Fruit fly (Drosophila melanogaster) whole organism, adult: Measurements from ENCODE around the gene Mst89B.

Experiments
- CG11617 ChIP-seq: fragments of 200-800 bp; sonication (Bioruptor generic); optimal IDR thresholded peaks from 2 replicates; lab custom pipeline; 2017; ENCODE audit warnings: mild to moderate bottlenecking, missing biosample characterization, missing genetic modification reagents, missing genetic modification characterization
- CG12768 ChIP-seq: fragments of 200-800 bp; sonication (Bioruptor generic); optimal IDR thresholded peaks from 2 replicates; lab custom pipeline; 2017; ENCODE audit warnings: missing biosample characterization, missing genetic modification characterization, mild to moderate bottlenecking, moderate library complexity, missing genetic modification reagents
- CG14711 ChIP-seq: fragments of 200-800 bp; sonication (Bioruptor generic); optimal IDR thresholded peaks from 2 replicates; lab custom pipeline; 2018; ENCODE audit warnings: missing biosample characterization, mild to moderate bottlenecking, missing genetic modification characterization, moderate library complexity
- CG1620 ChIP-seq: fragments of 200-800 bp; sonication (Bioruptor generic); optimal IDR thresholded peaks from 2 replicates; lab custom pipeline; 2016; ENCODE audit warnings: missing biosample characterization, missing genetic modification characterization
- CG33017 ChIP-seq: fragments of 200-800 bp; sonication (Bioruptor generic); optimal IDR thresholded peaks from 2 replicates; lab custom pipeline; 2018; ENCODE audit warnings: missing biosample characterization, mild to moderate bottlenecking, missing genetic modification characterization, moderate library complexity
- CG5204 ChIP-seq: fragments of 200-800 bp; sonication (Bioruptor generic); optimal IDR thresholded peaks from 2 replicates; lab custom pipeline; 2016; ENCODE audit warnings: missing biosample characterization, missing genetic modification characterization
- CG7045 ChIP-seq: fragments of 200-800 bp; sonication (Bioruptor generic); optimal IDR thresholded peaks from 2 replicates; lab custom pipeline; 2017; ENCODE audit warnings: missing biosample characterization, mild to moderate bottlenecking, missing genetic modification characterization
- CG7101 ChIP-seq: fragments of 200-800 bp; sonication (Bioruptor generic); optimal IDR thresholded peaks from 2 replicates; lab custom pipeline; 2018; ENCODE audit warnings: missing biosample characterization, mild to moderate bottlenecking, missing genetic modification characterization, moderate library complexity
- Clk ChIP-seq: fragments of 200-800 bp; sonication (Bioruptor generic); optimal IDR thresholded peaks from 2 replicates; lab custom pipeline; 2017; ENCODE audit warnings: missing biosample characterization, missing genetic modification characterization
- Crg-1 ChIP-seq: fragments of 200-800 bp; sonication (Bioruptor generic); optimal IDR thresholded peaks from 2 replicates; lab custom pipeline; 2016; ENCODE audit warnings: missing biosample characterization, missing genetic modification characterization
- Hr96 ChIP-seq: fragments of 200-800 bp; sonication (Bioruptor generic); optimal IDR thresholded peaks from 2 replicates; lab custom pipeline; 2016; ENCODE audit warnings: missing biosample characterization, missing genetic modification characterization
- Mnt ChIP-seq: fragments of 200-800 bp; sonication (Bioruptor generic); optimal IDR thresholded peaks from 2 replicates; lab custom pipeline; 2016; ENCODE audit warnings: missing biosample characterization, mild to moderate bottlenecking, missing genetic modification characterization
- bab1 ChIP-seq: fragments of 200-800 bp; sonication (Bioruptor generic); optimal IDR thresholded peaks from 3 replicates; lab custom pipeline; 2019; ENCODE audit warnings: missing biosample characterization, mild to moderate bottlenecking, missing genetic modification characterization, moderate library complexity
- cic ChIP-seq: fragments of 200-800 bp; sonication (Bioruptor generic); optimal IDR thresholded peaks from 2 replicates; lab custom pipeline; 2017; ENCODE audit warnings: missing biosample characterization, mild to moderate bottlenecking, missing genetic modification characterization, moderate library complexity
- cnc ChIP-seq, 2 experiments: fragments of >200 bp; optimal IDR thresholded peaks; 2 replicates each; lab custom pipeline; 2017
- kay ChIP-seq: fragments of 200-800 bp; sonication (Bioruptor generic); peaks from one replicate; lab custom pipeline; 2016; ENCODE audit warnings: missing biosample characterization, missing genetic modification characterization, borderline replicate concordance
- ovo ChIP-seq: fragments of 200-800 bp; sonication (Bioruptor generic); optimal IDR thresholded peaks from 2 replicates; lab custom pipeline; 2016; ENCODE audit warnings: missing biosample characterization, missing genetic modification characterization
- pad ChIP-seq: fragments of 200-800 bp; sonication (Bioruptor generic); optimal IDR thresholded peaks from 3 replicates; lab custom pipeline; 2017; ENCODE audit warnings: missing biosample characterization, missing genetic modification characterization, mild to moderate bottlenecking, moderate library complexity, missing genetic modification reagents
- tj ChIP-seq: fragments of 200-800 bp; sonication (Bioruptor generic); optimal IDR thresholded peaks from 3 replicates; lab custom pipeline; 2017; ENCODE audit warnings: missing biosample characterization, mild to moderate bottlenecking, missing genetic modification characterization, moderate library complexity
- toe ChIP-seq: fragments of 200-800 bp; sonication (Bioruptor generic); optimal IDR thresholded peaks from 2 replicates; lab custom pipeline; 2016; ENCODE audit warnings: missing biosample characterization, missing genetic modification characterization

The Mst89B gene

dm6 chr3R:16279382-16279932 is 12.6 kb downstream of the Mst89B start:
- TF ChIP-seq CG7045 = no peak
- TF ChIP-seq ovo = no peak
- no peak for TF ChIP-seq CG14711
- no peak for TF ChIP-seq Clk (GFP tag; lab: Kevin White, UChicago)

dm6 chr3R:16280003-16280998 is 13.5 kb downstream of the Mst89B start:
- TF ChIP-seq toe = peak; percentile 97
- peak; percentile 99 for TF ChIP-seq Crg-1 (GFP tag; lab: Kevin White, UChicago)
- TF ChIP-seq bab1 (GFP tag; lab: Kevin White, UChicago) = peak; percentile 100
- peak; percentile 99 for TF ChIP-seq CG12768 (GFP tag; lab: Kevin White, UChicago)
- TF ChIP-seq CG1620 (GFP tag; lab: Kevin White, UChicago) = peak; percentile 99
- TF ChIP-seq CG7101 (tag; lab: Kevin White, UChicago) = peak; percentile 99
- peak; percentile 99 for TF ChIP-seq Hr96
- no peak for TF ChIP-seq cnc (optimal IDR thresholded peaks at IDR 0.05; lab: Kevin White, UChicago)
- peak; percentile 96 for TF ChIP-seq tj (GFP tag; lab: Kevin White, UChicago)
- peak; percentile 99 for TF ChIP-seq CG5204 (GFP tag; lab: Kevin White, UChicago)
- TF ChIP-seq CG11617 (GFP tag; lab: Kevin White, UChicago) = peak; percentile 100
- TF ChIP-seq CG7045 = peak; percentile 99
- TF ChIP-seq CG14711 = peak; percentile 98
- peak; percentile 93 for TF ChIP-seq pad
- peak; percentile 99 for TF ChIP-seq kay (GFP tag; lab: Kevin White, UChicago)
- TF ChIP-seq cic = peak; percentile 96
- TF ChIP-seq Clk (GFP tag; lab: Kevin White, UChicago) = peak; percentile 97
- peak; percentile 99 for TF ChIP-seq CG33017 (tag; lab: Kevin White, UChicago)
- TF ChIP-seq Mnt (GFP tag; lab: Kevin White, UChicago) = peak; percentile 91
- peak; percentile 95 for TF ChIP-seq ovo

dm6 chr3R:16281033-16281680 is 14.3 kb downstream of the Mst89B start:
- TF ChIP-seq Clk (GFP tag; lab: Kevin White, UChicago) = no peak
- no peak for TF ChIP-seq CG11617 (GFP tag; lab: Kevin White, UChicago)
- no peak for TF ChIP-seq toe
- TF ChIP-seq Crg-1 (GFP tag; lab: Kevin White, UChicago) = no peak
- no peak for TF ChIP-seq CG5204 (GFP tag; lab: Kevin White, UChicago)
- no peak for TF ChIP-seq CG33017 (tag; lab: Kevin White, UChicago)
- TF ChIP-seq cnc (optimal IDR thresholded peaks at IDR 0.05; lab: Kevin White, UChicago) = no peak
- TF ChIP-seq bab1 (GFP tag; lab: Kevin White, UChicago) = no peak
- TF ChIP-seq Hr96 = no peak
- TF ChIP-seq Mnt (GFP tag; lab: Kevin White, UChicago) = no peak
- TF ChIP-seq cic = no peak
- no peak for TF ChIP-seq CG14711
- no peak for TF ChIP-seq CG1620 (GFP tag; lab: Kevin White, UChicago)
- TF ChIP-seq tj (GFP tag; lab: Kevin White, UChicago) = no peak
- TF ChIP-seq kay (GFP tag; lab: Kevin White, UChicago) = no peak
- TF ChIP-seq CG12768 (GFP tag; lab: Kevin White, UChicago) = no peak
- TF ChIP-seq ovo = no peak

- peak; percentile 3 for TF ChIP-seq kay (GFP tag; lab: Kevin White, UChicago)
- TF ChIP-seq tj (GFP tag; lab: Kevin White, UChicago) = peak; percentile 67
- peak; percentile 15 for TF ChIP-seq ovo
- TF ChIP-seq CG7045 = no peak
Observed at dm6 chr3R:16282080-16282690, 15.4 kb downstream of the Mst89B start.

- TF ChIP-seq pad (no peak), CG5204 (GFP tag; lab: Kevin White, UChicago) (no peak), Clk (GFP tag; lab: Kevin White, UChicago) (no peak), kay (GFP tag; lab: Kevin White, UChicago) (no peak), CG7101 (tag; lab: Kevin White, UChicago) (no peak), CG33017 (tag; lab: Kevin White, UChicago) (no peak), Mnt (GFP tag; lab: Kevin White, UChicago) (no peak), CG11617 (GFP tag; lab: Kevin White, UChicago) (no peak), ovo (no peak), cnc (optimal IDR thresholded peaks at IDR 0.05; lab: Kevin White, UChicago) (no peak), CG14711 (no peak), bab1 (GFP tag; lab: Kevin White, UChicago) (no peak), CG7045 (no peak), cic (no peak)
Observed at dm6 chr3R:16284481-16284880, 17.7 kb downstream of the Mst89B start.
